Fruit fly (Drosophila melanogaster) whole organism, prepupa: ENCODE results near the gene CG15262.

Source experiments
- CG10631 ChIP-seq: fragments of 200-800 bp; sonication (Bioruptor generic); optimal IDR thresholded peaks from 2 replicates; lab custom pipeline; 2016; ENCODE audit warnings: missing biosample characterization, missing genetic modification characterization
- CG10669 ChIP-seq: fragments of 200-800 bp; sonication (Bioruptor generic); optimal IDR thresholded peaks from 3 replicates; lab custom pipeline; 2018; ENCODE audit warnings: missing biosample characterization, mild to moderate bottlenecking, missing genetic modification characterization, moderate library complexity
- CG11294 ChIP-seq: fragments of 200-800 bp; sonication (Bioruptor generic); IDR thresholded peaks from 2 replicates; pipeline ENCODE4 v1.3.6; 2022; ENCODE audit warnings: missing biosample characterization, missing genetic modification characterization
- CG11762 ChIP-seq: fragments of 200-800 bp; sonication (Bioruptor generic); optimal IDR thresholded peaks from 3 replicates; lab custom pipeline; 2016; ENCODE audit warnings: missing biosample characterization, missing genetic modification characterization; ENCODE audit not compliant: insufficient read depth
- CG15336 ChIP-seq: fragments of 200-800 bp; sonication (Bioruptor generic); IDR thresholded peaks from 2 replicates; pipeline ENCODE4 v1.3.6; 2022; ENCODE audit warnings: missing biosample characterization, missing genetic modification characterization
- CG31627 ChIP-seq: fragments of 200-800 bp; sonication (Bioruptor generic); optimal IDR thresholded peaks from 3 replicates; lab custom pipeline; 2016; ENCODE audit warnings: missing biosample characterization, missing genetic modification characterization
- CG32006 ChIP-seq: fragments of 200-800 bp; sonication (Bioruptor generic); optimal IDR thresholded peaks from 3 replicates; lab custom pipeline; 2017; ENCODE audit warnings: missing biosample characterization, mild to moderate bottlenecking, missing genetic modification characterization
- CG34406 ChIP-seq: fragments of 200-800 bp; sonication (Bioruptor generic); optimal IDR thresholded peaks from 3 replicates; lab custom pipeline; 2016; ENCODE audit warnings: missing biosample characterization, missing genetic modification characterization
- CG3919 ChIP-seq: fragments of 200-800 bp; sonication (Bioruptor generic); optimal IDR thresholded peaks from 3 replicates; lab custom pipeline; 2016; ENCODE audit warnings: missing biosample characterization, missing genetic modification characterization
- CG4318 ChIP-seq: fragments of 200-800 bp; sonication (Bioruptor generic); optimal IDR thresholded peaks from 3 replicates; lab custom pipeline; 2017; ENCODE audit warnings: missing biosample characterization, mild to moderate bottlenecking, missing genetic modification characterization
- CG6163 ChIP-seq: fragments of 200-800 bp; sonication (Bioruptor generic); IDR thresholded peaks from 3 replicates; pipeline ENCODE4 v1.3.6; 2022; ENCODE audit warnings: missing biosample characterization, missing genetic modification characterization
- CG6276 ChIP-seq: fragments of 200-800 bp; sonication (Bioruptor generic); optimal IDR thresholded peaks from 2 replicates; lab custom pipeline; 2017; ENCODE audit warnings: missing biosample characterization, mild to moderate bottlenecking, missing genetic modification characterization
- CG6792 ChIP-seq: fragments of 200-800 bp; sonication (Bioruptor generic); optimal IDR thresholded peaks from 3 replicates; lab custom pipeline; 2016; ENCODE audit warnings: missing biosample characterization, missing genetic modification characterization
- CG6808 ChIP-seq: fragments of 200-800 bp; sonication (Bioruptor generic); optimal IDR thresholded peaks from 3 replicates; lab custom pipeline; 2017; ENCODE audit warnings: missing biosample characterization, missing genetic modification characterization, mild to moderate bottlenecking, moderate library complexity, missing genetic modification reagents
- CG7368 ChIP-seq: fragments of 200-800 bp; sonication (Bioruptor generic); optimal IDR thresholded peaks from 3 replicates; lab custom pipeline; 2016; ENCODE audit warnings: missing biosample characterization, missing genetic modification characterization
- CG8119 ChIP-seq: fragments of 200-800 bp; sonication (Bioruptor generic); IDR thresholded peaks from 3 replicates; pipeline ENCODE4 v1.3.6; 2022; ENCODE audit warnings: missing biosample characterization, missing genetic modification characterization
- CG8319 ChIP-seq: fragments of 200-800 bp; sonication (Bioruptor generic); optimal IDR thresholded peaks from 3 replicates; lab custom pipeline; 2016; ENCODE audit warnings: missing biosample characterization, missing genetic modification characterization
- CG8632 ChIP-seq: fragments of 200-800 bp; sonication (Bioruptor generic); optimal IDR thresholded peaks from 3 replicates; lab custom pipeline; 2016; ENCODE audit warnings: missing biosample characterization, missing genetic modification characterization
- Eip75B ChIP-seq: fragments of 200-800 bp; sonication (Bioruptor generic); optimal IDR thresholded peaks from 3 replicates; lab custom pipeline; 2016; ENCODE audit warnings: missing biosample characterization, missing genetic modification characterization
- Eip78C ChIP-seq: fragments of 200-800 bp; sonication (Bioruptor generic); peaks from one replicate; lab custom pipeline; 2016; ENCODE audit warnings: missing biosample characterization, missing genetic modification characterization
- Eip93F ChIP-seq: fragments of 200-800 bp; sonication (Bioruptor generic); optimal IDR thresholded peaks from 2 replicates; lab custom pipeline; 2016; ENCODE audit warnings: missing biosample characterization, mild to moderate bottlenecking, missing genetic modification characterization
- Ets21C ChIP-seq: fragments of 200-800 bp; sonication (Bioruptor generic); optimal IDR thresholded peaks from 3 replicates; lab custom pipeline; 2016; ENCODE audit warnings: missing biosample characterization, missing genetic modification characterization
- Gug ChIP-seq: fragments of 200-800 bp; sonication (Bioruptor generic); IDR thresholded peaks from 2 replicates; pipeline ENCODE4 v1.3.6; 2022; ENCODE audit warnings: missing biosample characterization, missing genetic modification characterization
- Hr4 ChIP-seq: fragments of 200-800 bp; sonication (Bioruptor generic); optimal IDR thresholded peaks from 3 replicates; lab custom pipeline; 2016; ENCODE audit warnings: missing biosample characterization, missing genetic modification characterization
- Lpt ChIP-seq: fragments of 200-800 bp; sonication (Bioruptor generic); optimal IDR thresholded peaks from 3 replicates; lab custom pipeline; 2016; ENCODE audit warnings: missing biosample characterization, missing genetic modification characterization
- Met ChIP-seq: fragments of 200-800 bp; sonication (Bioruptor generic); optimal IDR thresholded peaks from 3 replicates; lab custom pipeline; 2016; ENCODE audit warnings: missing biosample characterization, missing genetic modification characterization
- Smox ChIP-seq: fragments of 200-800 bp; sonication (Bioruptor generic); optimal IDR thresholded peaks from 3 replicates; lab custom pipeline; 2016; ENCODE audit warnings: missing biosample characterization, missing genetic modification characterization
- Sox102F ChIP-seq: fragments of 200-800 bp; sonication (Bioruptor generic); optimal IDR thresholded peaks from 2 replicates; lab custom pipeline; 2016; ENCODE audit warnings: missing biosample characterization, mild to moderate bottlenecking, missing genetic modification characterization
- Sox14 ChIP-seq: fragments of 200-800 bp; sonication (Bioruptor generic); optimal IDR thresholded peaks from 3 replicates; lab custom pipeline; 2016; ENCODE audit warnings: missing biosample characterization, missing genetic modification characterization
- Sox15 ChIP-seq: fragments of 200-800 bp; sonication (Bioruptor generic); optimal IDR thresholded peaks from 3 replicates; lab custom pipeline; 2016; ENCODE audit warnings: missing biosample characterization, missing genetic modification characterization
- achi ChIP-seq: fragments of 200-800 bp; sonication (Bioruptor generic); optimal IDR thresholded peaks from 3 replicates; lab custom pipeline; 2016; ENCODE audit warnings: missing biosample characterization, missing genetic modification characterization
- acj6 ChIP-seq: fragments of 200-800 bp; sonication (Bioruptor generic); optimal IDR thresholded peaks from 3 replicates; lab custom pipeline; 2016; ENCODE audit warnings: missing biosample characterization, missing genetic modification characterization
- dac ChIP-seq: fragments of 200-800 bp; sonication (Bioruptor generic); optimal IDR thresholded peaks from 2 replicates; lab custom pipeline; 2017; ENCODE audit warnings: missing biosample characterization, mild to moderate bottlenecking, missing genetic modification characterization
- dsx ChIP-seq: fragments of 200-800 bp; optimal IDR thresholded peaks from 3 replicates; lab custom pipeline; 2019; ENCODE audit warnings: missing biosample characterization, mild to moderate bottlenecking, missing genetic modification characterization, moderate library complexity; ENCODE audit not compliant: poor library complexity, severe bottlenecking
- eg ChIP-seq: fragments of 200-800 bp; sonication (Bioruptor generic); IDR thresholded peaks from 3 replicates; pipeline ENCODE4 v1.3.6; 2022; ENCODE audit warnings: missing biosample characterization, missing genetic modification characterization
- esn ChIP-seq: fragments of 200-800 bp; sonication (Bioruptor generic); optimal IDR thresholded peaks from 2 replicates; lab custom pipeline; 2016; ENCODE audit warnings: missing biosample characterization, mild to moderate bottlenecking, missing genetic modification characterization, moderate library complexity
- fkh ChIP-seq: fragments of 200-800 bp; sonication (Bioruptor generic); optimal IDR thresholded peaks from 3 replicates; lab custom pipeline; 2017; ENCODE audit warnings: missing biosample characterization, mild to moderate bottlenecking, missing genetic modification characterization, moderate library complexity
- net ChIP-seq: fragments of 200-800 bp; sonication (Bioruptor generic); optimal IDR thresholded peaks from 3 replicates; lab custom pipeline; 2016; ENCODE audit warnings: missing biosample characterization, missing genetic modification characterization
- pdm3 ChIP-seq: fragments of 200-800 bp; sonication (Bioruptor generic); optimal IDR thresholded peaks from 3 replicates; lab custom pipeline; 2016; ENCODE audit warnings: missing biosample characterization, missing genetic modification characterization
- salr ChIP-seq, 2 experiments: fragments of 200-800 bp; sonication (Bioruptor generic); optimal IDR thresholded peaks; 3 replicates each; lab custom pipeline; 2016 to 2018; ENCODE audit warnings: missing biosample characterization in 2 of 2, missing genetic modification characterization in 2 of 2, mild to moderate bottlenecking in 1 of 2
- spab ChIP-seq: fragments of 200-800 bp; sonication (Bioruptor generic); optimal IDR thresholded peaks from 2 replicates; lab custom pipeline; 2017; ENCODE audit warnings: missing biosample characterization, mild to moderate bottlenecking, missing genetic modification characterization, missing genetic modification reagents
- ss ChIP-seq, 2 experiments: fragments of 200-800 bp; sonication (Bioruptor generic); optimal IDR thresholded peaks; 2 replicates in 1 of 2; 3 replicates in 1 of 2; lab custom pipeline; 2017 to 2018; ENCODE audit warnings: mild to moderate bottlenecking in 2 of 2, missing biosample characterization in 2 of 2, missing genetic modification characterization in 2 of 2, moderate library complexity in 1 of 2
- topi ChIP-seq: fragments of 200-800 bp; sonication (Bioruptor generic); optimal IDR thresholded peaks from 3 replicates; lab custom pipeline; 2016; ENCODE audit warnings: missing biosample characterization, missing genetic modification characterization

Gene CG15262

dm6 chr2L:15319874-15320273 is 22.3 kb downstream of the CG15262 start:
- TF ChIP-seq fkh (GFP tag; lab: Kevin White, UChicago) (no peak), Smox (GFP tag; lab: Kevin White, UChicago) (no peak), Sox102F (GFP tag; lab: Kevin White, UChicago) (no peak), topi (GFP tag; lab: Kevin White, UChicago) (no peak), CG8119 (GFP tag; lab: Robert Waterston, UW) (no peak), CG4318 (GFP tag; lab: Kevin White, UChicago) (no peak)

dm6 chr2L:15321408-15321807 is 23.8 kb downstream of the CG15262 start:
- TF ChIP-seq CG6276 (GFP tag; lab: Kevin White, UChicago) = peak; percentile 70
- no peak; the same call in 1 of the 2 replicates for TF ChIP-seq CG11294 (GFP tag; lab: Robert Waterston, UW)
- peak in 1 of 2 experiments; percentile 19 for TF ChIP-seq salr (GFP tag; optimal IDR thresholded peaks at IDR 0.05; lab: Kevin White, UChicago)
- no peak for TF ChIP-seq CG10669 (GFP tag; lab: Kevin White, UChicago)
- no peak for TF ChIP-seq eg (GFP tag; lab: Robert Waterston, UW)
- TF ChIP-seq net = peak; percentile 10
- peak; percentile 78 for TF ChIP-seq CG4318 (GFP tag; lab: Kevin White, UChicago)
- no peak for TF ChIP-seq CG7368 (GFP tag; lab: Kevin White, UChicago)
- TF ChIP-seq Met (GFP tag; lab: Kevin White, UChicago) = no peak
- no peak for TF ChIP-seq Gug
- TF ChIP-seq dac (GFP tag; lab: Kevin White, UChicago) = peak; percentile 50
- peak; percentile 73 for TF ChIP-seq CG8119 (GFP tag; lab: Robert Waterston, UW)
- no peak for TF ChIP-seq Sox14 (GFP tag; lab: Kevin White, UChicago)
- peak; percentile 28 for TF ChIP-seq Lpt (GFP tag; lab: Kevin White, UChicago)
- no peak for TF ChIP-seq CG6163
- peak; percentile 67 for TF ChIP-seq Eip78C (GFP tag; lab: Kevin White, UChicago)
- TF ChIP-seq CG31627 (GFP tag; lab: Kevin White, UChicago) = no peak
- peak; percentile 67 for TF ChIP-seq Hr4 (GFP tag; lab: Kevin White, UChicago)
- no peak for TF ChIP-seq Smox (GFP tag; lab: Kevin White, UChicago)
- TF ChIP-seq CG6792 (GFP tag; lab: Kevin White, UChicago) = no peak
- no peak for TF ChIP-seq CG8632 (GFP tag; lab: Kevin White, UChicago)
- TF ChIP-seq Sox102F (GFP tag; lab: Kevin White, UChicago) = no peak
- TF ChIP-seq acj6 = peak; percentile 17
- TF ChIP-seq CG10631 (GFP tag; lab: Kevin White, UChicago) = no peak
- TF ChIP-seq pdm3 (GFP tag; lab: Kevin White, UChicago) = no peak
- no peak for TF ChIP-seq dsx (GFP tag; lab: Kevin White, UChicago)
- no peak for TF ChIP-seq CG6808 (GFP tag; lab: Kevin White, UChicago)
- no peak for TF ChIP-seq topi (GFP tag; lab: Kevin White, UChicago)
- no peak for TF ChIP-seq achi (GFP tag; lab: Kevin White, UChicago)
- no peak for TF ChIP-seq Sox15 (GFP tag; lab: Kevin White, UChicago)
- no peak for TF ChIP-seq Eip93F (GFP tag; lab: Kevin White, UChicago)
- TF ChIP-seq Eip75B = no peak
- no peak for TF ChIP-seq esn (GFP tag; lab: Kevin White, UChicago)
- TF ChIP-seq ss (GFP tag; optimal IDR thresholded peaks at IDR 0.05; lab: Kevin White, UChicago) = no peak
- TF ChIP-seq CG8319 (GFP tag; lab: Kevin White, UChicago) = no peak
- peak; percentile 69 for TF ChIP-seq CG15336 (GFP tag; lab: Robert Waterston, UW)
- TF ChIP-seq Ets21C (GFP tag; lab: Kevin White, UChicago) = no peak
- no peak for TF ChIP-seq CG34406 (GFP tag; lab: Kevin White, UChicago)
- TF ChIP-seq CG32006 = peak; percentile 88
- no peak for TF ChIP-seq spab (GFP tag; lab: Kevin White, UChicago)
- no peak for TF ChIP-seq CG11762 (GFP tag; lab: Kevin White, UChicago)
- TF ChIP-seq CG3919 = peak; percentile 5
